Fruit fly (Drosophila melanogaster) whole organism, wandering third instar larva: ENCODE measurements around the gene CG6283.

Experiments used
- Abd-B ChIP-seq: fragments of >200 bp; optimal IDR thresholded peaks from 2 replicates; lab custom pipeline; 2017; ENCODE audit warnings: missing biosample characterization, missing genetic modification characterization
- br ChIP-seq: fragments of 200-800 bp; sonication (Bioruptor generic); optimal IDR thresholded peaks from 2 replicates; lab custom pipeline; 2016; ENCODE audit warnings: missing biosample characterization, missing genetic modification characterization
- sv ChIP-seq: fragments of 200-800 bp; sonication (Bioruptor generic); optimal IDR thresholded peaks from 3 replicates; lab custom pipeline; 2016; ENCODE audit warnings: missing biosample characterization, missing genetic modification characterization

- TF ChIP-seq sv (GFP tag; lab: Kevin White, UChicago) (no peak), Abd-B (GFP tag; lab: Kevin White, UChicago) (no peak), br (no peak)
Measured at dm6 chr3R:26999452-26999851, 21.7 kb downstream of the CG6283 start, which contains the start of gene CG31077.
